Fruit fly (Drosophila melanogaster) whole organism, embryonic: ENCODE data around the gene drpr.

Source experiments
- Adf1 ChIP-seq: fragments of 200-800 bp; sonication (Bioruptor generic); IDR thresholded peaks from 2 replicates; pipeline ENCODE4 v1.3.6; 2022; ENCODE audit warnings: missing biosample characterization, missing genetic modification characterization
- Antp ChIP-seq: fragments of 200-800 bp; sonication (Bioruptor generic); optimal IDR thresholded peaks from 3 replicates; lab custom pipeline; 2016; ENCODE audit warnings: missing biosample characterization, missing genetic modification characterization
- Bgb ChIP-seq: fragments of 200-800 bp; sonication (Bioruptor generic); IDR thresholded peaks from 2 replicates; pipeline ENCODE4 v1.3.6; 2022; ENCODE audit warnings: missing biosample characterization, missing genetic modification characterization; ENCODE audit not compliant: partially characterized antibody
- CG10462 ChIP-seq: fragments of 200-800 bp; sonication (Bioruptor generic); optimal IDR thresholded peaks from 2 replicates; lab custom pipeline; 2016; ENCODE audit warnings: missing biosample characterization, missing genetic modification characterization
- CG11695 ChIP-seq: fragments of 200-800 bp; sonication (Bioruptor generic); IDR thresholded peaks from 3 replicates; pipeline ENCODE4 v1.3.6; 2022; ENCODE audit warnings: missing biosample characterization, missing genetic modification characterization
- CG12236 ChIP-seq: fragments of 200-800 bp; sonication (Bioruptor generic); optimal IDR thresholded peaks from 2 replicates; lab custom pipeline; 2016; ENCODE audit warnings: missing biosample characterization, missing genetic modification characterization
- CG14860 ChIP-seq: fragments of 200-800 bp; sonication (Bioruptor generic); IDR thresholded peaks from 3 replicates; pipeline ENCODE4 v1.3.6; 2022; ENCODE audit warnings: missing biosample characterization, missing genetic modification characterization; ENCODE audit not compliant: partially characterized antibody
- CG15479 ChIP-seq: fragments of 200-800 bp; sonication (Bioruptor generic); optimal IDR thresholded peaks from 3 replicates; lab custom pipeline; 2019; ENCODE audit warnings: missing biosample characterization, mild to moderate bottlenecking, missing genetic modification characterization, moderate library complexity
- CG15514 ChIP-seq: fragments of 200-800 bp; sonication (Bioruptor generic); optimal IDR thresholded peaks from 3 replicates; lab custom pipeline; 2017; ENCODE audit warnings: missing biosample characterization, missing genetic modification characterization, mild to moderate bottlenecking, moderate library complexity, missing genetic modification reagents
- CG15601 ChIP-seq: fragments of 200-800 bp; sonication (Bioruptor generic); optimal IDR thresholded peaks from 3 replicates; lab custom pipeline; 2019; ENCODE audit warnings: missing biosample characterization, mild to moderate bottlenecking, missing genetic modification characterization, moderate library complexity
- CG1602 ChIP-seq: fragments of 200-800 bp; sonication (Bioruptor generic); optimal IDR thresholded peaks from 3 replicates; lab custom pipeline; 2016; ENCODE audit warnings: missing biosample characterization, missing genetic modification characterization
- CG18262 ChIP-seq: fragments of 200-800 bp; optimal IDR thresholded peaks from 3 replicates; lab custom pipeline; 2019; ENCODE audit warnings: missing biosample characterization, mild to moderate bottlenecking, missing genetic modification characterization, moderate library complexity
- CG2875 ChIP-seq: fragments of 200-800 bp; sonication (Bioruptor generic); optimal IDR thresholded peaks from 2 replicates; lab custom pipeline; 2017; ENCODE audit warnings: missing biosample characterization, mild to moderate bottlenecking, missing genetic modification characterization, missing genetic modification reagents
- CG31365 ChIP-seq: fragments of 200-800 bp; sonication (Bioruptor generic); optimal IDR thresholded peaks from 2 replicates; lab custom pipeline; 2018; ENCODE audit warnings: missing biosample characterization, mild to moderate bottlenecking, missing genetic modification characterization
- CG31441 ChIP-seq: fragments of 200-800 bp; sonication (Bioruptor generic); IDR thresholded peaks from 2 replicates; pipeline ENCODE4 v1.3.6; 2022; ENCODE audit warnings: missing biosample characterization, missing genetic modification characterization
- CG33557 ChIP-seq: fragments of 200-800 bp; sonication (Bioruptor generic); optimal IDR thresholded peaks from 2 replicates; lab custom pipeline; 2019; ENCODE audit warnings: missing biosample characterization, mild to moderate bottlenecking, missing genetic modification characterization, moderate library complexity
- CG6765 ChIP-seq: fragments of 200-800 bp; sonication (Bioruptor generic); optimal IDR thresholded peaks from 3 replicates; lab custom pipeline; 2017; ENCODE audit warnings: missing biosample characterization, mild to moderate bottlenecking, missing genetic modification characterization
- CG6791 ChIP-seq: fragments of 200-800 bp; sonication (Bioruptor generic); IDR thresholded peaks from 3 replicates; pipeline ENCODE4 v1.3.6; 2022; ENCODE audit warnings: missing biosample characterization, missing genetic modification characterization; ENCODE audit not compliant: partially characterized antibody
- CG7357 ChIP-seq: fragments of 200-800 bp; sonication (Bioruptor generic); IDR thresholded peaks from 3 replicates; pipeline ENCODE4 v1.3.6; 2022; ENCODE audit warnings: missing biosample characterization, missing genetic modification characterization
- CG7372 ChIP-seq: fragments of 200-800 bp; sonication (Bioruptor generic); IDR thresholded peaks from 2 replicates; pipeline ENCODE4 v1.3.6; 2022; ENCODE audit warnings: missing biosample characterization, missing genetic modification characterization
- CG9437 ChIP-seq: fragments of 200-800 bp; sonication (Bioruptor generic); optimal IDR thresholded peaks from 2 replicates; lab custom pipeline; 2018; ENCODE audit warnings: missing biosample characterization, mild to moderate bottlenecking, missing genetic modification characterization
- CG9727 ChIP-seq: fragments of 200-800 bp; sonication (Bioruptor generic); optimal IDR thresholded peaks from 3 replicates; lab custom pipeline; 2017; ENCODE audit warnings: missing biosample characterization, mild to moderate bottlenecking, missing genetic modification characterization
- MBD-R2 ChIP-seq: fragments of 200-800 bp; sonication (Bioruptor generic); IDR thresholded peaks from 2 replicates; pipeline ENCODE4 v1.3.6; 2022; ENCODE audit warnings: missing biosample characterization, missing genetic modification characterization
- Med ChIP-seq: fragments of 200-800 bp; sonication (Bioruptor generic); peaks from one replicate; lab custom pipeline; 2016; ENCODE audit warnings: missing biosample characterization, missing genetic modification characterization, mild to moderate bottlenecking, inconsistent platforms, moderate library complexity
- Oli ChIP-seq: fragments of 200-800 bp; sonication (Bioruptor generic); optimal IDR thresholded peaks from 2 replicates; lab custom pipeline; 2018; ENCODE audit warnings: missing biosample characterization, mild to moderate bottlenecking, missing genetic modification characterization, moderate library complexity
- Side ChIP-seq: fragments of 200-800 bp; sonication (Bioruptor generic); optimal IDR thresholded peaks from 2 replicates; lab custom pipeline; 2016; ENCODE audit warnings: missing biosample characterization, missing genetic modification characterization
- Usf ChIP-seq: fragments of 200-800 bp; sonication (Bioruptor generic); optimal IDR thresholded peaks from 2 replicates; lab custom pipeline; 2017; ENCODE audit warnings: missing genotype, missing biosample characterization, missing genetic modification characterization
- Xbp1 ChIP-seq: fragments of 200-800 bp; sonication (Bioruptor generic); optimal IDR thresholded peaks from 3 replicates; lab custom pipeline; 2016; ENCODE audit warnings: missing biosample characterization, mild to moderate bottlenecking, missing genetic modification characterization
- amos ChIP-seq: fragments of 200-800 bp; sonication (Bioruptor generic); IDR thresholded peaks from 2 replicates; pipeline ENCODE4 v1.3.6; 2022; ENCODE audit warnings: missing biosample characterization, missing genetic modification characterization; ENCODE audit not compliant: partially characterized antibody
- dmrt11E ChIP-seq: fragments of 200-800 bp; sonication (Bioruptor generic); optimal IDR thresholded peaks from 3 replicates; lab custom pipeline; 2018; ENCODE audit warnings: missing biosample characterization, mild to moderate bottlenecking, missing genetic modification characterization, moderate library complexity
- fd102C ChIP-seq: fragments of 200-800 bp; sonication (Bioruptor generic); optimal IDR thresholded peaks from 2 replicates; lab custom pipeline; 2018; ENCODE audit warnings: missing biosample characterization, mild to moderate bottlenecking, missing genetic modification characterization, moderate library complexity
- fu2 ChIP-seq: fragments of 200-800 bp; sonication (Bioruptor generic); optimal IDR thresholded peaks from 2 replicates; lab custom pipeline; 2016; ENCODE audit warnings: missing biosample characterization, missing genetic modification characterization
- gsb ChIP-seq: fragments of 200-800 bp; sonication (Bioruptor generic); IDR thresholded peaks from 2 replicates; pipeline ENCODE4 v1.3.6; 2022; ENCODE audit warnings: missing biosample characterization, missing genetic modification characterization
- lola ChIP-seq, 3 experiments: fragments of >200 bp in 2 of 3; fragments of 200-800 bp in 1 of 3; sonication (Bioruptor generic) in 1 of 3; optimal IDR thresholded peaks; 2 replicates each; lab custom pipeline; 2017 to 2019; ENCODE audit warnings: missing biosample characterization in 3 of 3, missing genetic modification characterization in 3 of 3, mild to moderate bottlenecking in 1 of 3, moderate library complexity in 1 of 3
- mld ChIP-seq: fragments of 200-800 bp; sonication (Bioruptor generic); IDR thresholded peaks from 3 replicates; pipeline ENCODE4 v1.3.6; 2022; ENCODE audit warnings: missing biosample characterization, missing genetic modification characterization; ENCODE audit not compliant: partially characterized antibody
- nom ChIP-seq: fragments of 200-800 bp; sonication (Bioruptor generic); optimal IDR thresholded peaks from 2 replicates; lab custom pipeline; 2017; ENCODE audit warnings: missing biosample characterization, missing genetic modification characterization, mild to moderate bottlenecking, moderate library complexity, missing genetic modification reagents
- pho ChIP-seq: fragments of 200-800 bp; sonication (Bioruptor generic); optimal IDR thresholded peaks from 2 replicates; lab custom pipeline; 2016; ENCODE audit warnings: missing biosample characterization, missing genetic modification characterization
- seq ChIP-seq: fragments of 200-800 bp; sonication (Bioruptor generic); IDR thresholded peaks from 2 replicates; pipeline ENCODE4 v1.3.6; 2022; ENCODE audit warnings: missing biosample characterization, missing genetic modification characterization
- sna ChIP-seq: fragments of 200-800 bp; sonication (Bioruptor generic); IDR thresholded peaks from 2 replicates; pipeline ENCODE4 v1.3.6; 2022; ENCODE audit warnings: missing biosample characterization, missing genetic modification characterization; ENCODE audit not compliant: partially characterized antibody
- sqz ChIP-seq: fragments of 200-800 bp; sonication (Bioruptor generic); optimal IDR thresholded peaks from 3 replicates; lab custom pipeline; 2018; ENCODE audit warnings: missing biosample characterization, mild to moderate bottlenecking, missing genetic modification characterization
- tll ChIP-seq, 2 experiments: fragments of 200-800 bp in 1 of 2; fragments of >200 bp in 1 of 2; sonication (Bioruptor generic) in 1 of 2; optimal IDR thresholded peaks; 2 replicates each; lab custom pipeline; 2017 to 2019; ENCODE audit warnings: missing biosample characterization in 2 of 2, missing genetic modification characterization in 2 of 2, mild to moderate bottlenecking in 1 of 2, moderate library complexity in 1 of 2
- tna ChIP-seq: fragments of 200-800 bp; sonication (Bioruptor generic); IDR thresholded peaks from 2 replicates; pipeline ENCODE4 v1.3.6; 2022; ENCODE audit warnings: missing biosample characterization, missing genetic modification characterization; ENCODE audit not compliant: partially characterized antibody
- trh ChIP-seq: fragments of 200-800 bp; sonication (Bioruptor generic); optimal IDR thresholded peaks from 2 replicates; lab custom pipeline; 2016; ENCODE audit warnings: missing biosample characterization, missing genetic modification characterization
- z ChIP-seq: fragments of 200-800 bp; sonication (Bioruptor generic); IDR thresholded peaks from 3 replicates; pipeline ENCODE4 v1.3.6; 2022; ENCODE audit warnings: missing biosample characterization, missing genetic modification characterization
- zen ChIP-seq: fragments of 200-800 bp; sonication (Bioruptor generic); optimal IDR thresholded peaks from 3 replicates; lab custom pipeline; 2018; ENCODE audit warnings: missing biosample characterization, mild to moderate bottlenecking, missing genetic modification characterization, moderate library complexity
- zen2 ChIP-seq: fragments of 200-800 bp; sonication (Bioruptor generic); IDR thresholded peaks from 3 replicates; pipeline ENCODE4 v1.3.6; 2022; ENCODE audit warnings: missing biosample characterization, missing genetic modification characterization; ENCODE audit not compliant: partially characterized antibody

The drpr gene

DNA sequence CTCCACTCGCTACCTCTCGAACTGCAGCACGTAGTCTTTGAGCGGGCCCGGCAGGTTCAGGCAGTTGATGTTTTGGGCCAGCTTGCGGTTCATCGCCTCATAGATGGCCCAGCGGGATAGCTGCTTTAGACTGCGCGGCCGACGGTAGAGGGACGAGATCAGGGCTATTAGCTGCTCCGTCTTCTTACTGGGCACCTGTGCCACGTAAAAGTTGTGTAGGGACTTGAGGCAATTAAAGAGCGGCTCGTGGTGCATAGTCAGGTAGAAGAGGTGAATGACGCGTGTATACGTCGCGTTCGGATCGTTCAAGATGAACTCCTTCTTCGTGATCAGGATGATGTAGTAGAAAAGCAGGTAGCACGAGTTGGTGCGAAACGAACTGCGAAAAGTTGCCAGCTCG is 41.7 kb upstream of the drpr start:
- no peak for TF ChIP-seq sqz (GFP tag; lab: Kevin White, UChicago)
- TF ChIP-seq tll (GFP tag; optimal IDR thresholded peaks at IDR 0.05; lab: Kevin White, UChicago): no peak
- TF ChIP-seq Side (GFP tag; lab: Kevin White, UChicago): no peak
- no peak for TF ChIP-seq CG15601 (tag; lab: Kevin White, UChicago)
- TF ChIP-seq CG15479 (GFP tag; lab: Kevin White, UChicago): peak; percentile 84
- no peak for TF ChIP-seq nom (GFP tag; lab: Kevin White, UChicago)
- no peak for TF ChIP-seq fd102C (GFP tag; lab: Kevin White, UChicago)
- TF ChIP-seq zen (tag; lab: Kevin White, UChicago): peak; percentile 72
- TF ChIP-seq CG7372 (GFP tag; lab: Robert Waterston, UW): no peak
- no peak for TF ChIP-seq CG6765 (GFP tag; lab: Kevin White, UChicago)
- TF ChIP-seq CG1602 (GFP tag; lab: Kevin White, UChicago): no peak
- no peak for TF ChIP-seq z (GFP tag; lab: Robert Waterston, UW)
- TF ChIP-seq CG33557 (GFP tag; lab: Kevin White, UChicago): no peak
- TF ChIP-seq CG18262 (tag; lab: Kevin White, UChicago): no peak

DNA sequence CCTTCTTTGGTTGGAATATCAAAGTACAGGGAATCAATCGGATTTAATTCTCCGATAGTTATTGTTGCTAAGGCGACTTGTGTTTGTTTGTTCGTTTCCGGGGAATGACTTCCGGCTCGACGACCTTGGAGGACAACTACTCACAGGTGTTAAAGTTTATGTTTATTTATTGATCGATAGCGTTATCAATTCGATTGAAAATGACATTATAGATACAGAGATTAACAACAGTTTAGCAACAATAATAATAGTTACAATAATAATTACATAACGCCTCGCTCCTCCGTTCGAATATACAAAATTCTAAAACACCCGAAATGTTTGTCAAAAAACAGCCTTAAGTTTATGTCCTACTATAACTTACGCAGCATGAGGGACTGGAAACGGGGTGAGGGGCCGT is 40.8 kb upstream of the drpr start, which contains the start of gene Dhc62B:
Dhc62B (minus strand) TSS at position 101 of the 400 bp plus-strand sequence.
- TF ChIP-seq dmrt11E (tag; lab: Kevin White, UChicago) (no peak), Xbp1 (no peak), tna (no peak), Side (GFP tag; lab: Kevin White, UChicago) (no peak), Antp (GFP tag; lab: Kevin White, UChicago) (no peak), nom (GFP tag; lab: Kevin White, UChicago) (no peak), trh (GFP tag; lab: Kevin White, UChicago) (no peak)

DNA sequence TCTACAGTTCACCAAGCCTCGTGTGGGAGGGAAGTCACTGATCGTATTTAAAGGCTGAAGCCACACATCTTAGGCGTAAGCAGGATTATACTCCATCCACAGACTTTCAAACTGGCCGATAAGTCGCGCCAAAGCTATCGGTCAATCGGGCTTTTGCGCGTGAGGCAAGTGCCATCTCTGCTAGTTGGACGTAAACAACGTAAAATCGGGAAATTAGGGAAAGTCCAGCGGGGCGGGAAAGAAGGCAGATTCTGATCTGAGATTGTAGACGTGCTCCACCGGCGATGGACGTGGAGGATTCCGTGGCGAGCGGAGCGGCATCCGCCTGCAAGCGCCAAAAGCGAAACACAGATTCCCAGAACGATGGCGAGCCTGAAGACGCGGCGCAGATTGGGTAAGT is 25.2 kb upstream of the drpr start, which contains the start of gene CG8001:
CG8001 (plus strand) TSS at position 17 of the 400 bp plus-strand sequence.
- no peak for TF ChIP-seq CG7357 (GFP tag; lab: Robert Waterston, UW)
- no peak for TF ChIP-seq Adf1 (GFP tag; lab: Robert Waterston, UW)
- TF ChIP-seq CG9727: no peak
- peak; percentile 71 for TF ChIP-seq Bgb
- no peak for TF ChIP-seq gsb (GFP tag; lab: Robert Waterston, UW)
- TF ChIP-seq CG31441 (GFP tag; lab: Robert Waterston, UW): no peak
- no peak for TF ChIP-seq CG12236 (GFP tag; lab: Kevin White, UChicago)
- no peak for TF ChIP-seq Usf (GFP tag; lab: Kevin White, UChicago)
- peak; percentile 67 for TF ChIP-seq CG6791
- TF ChIP-seq Oli (tag; lab: Kevin White, UChicago): no peak
- peak; percentile 64; the same call in 1 of the 2 replicates for TF ChIP-seq amos (GFP tag; lab: Robert Waterston, UW)
- TF ChIP-seq lola (GFP tag; optimal IDR thresholded peaks at IDR 0.05; lab: Kevin White, UChicago): no peak
- TF ChIP-seq CG11695: no peak
- TF ChIP-seq mld (GFP tag; lab: Robert Waterston, UW): peak; percentile 62; the same call in 1 of the 3 replicates
- peak; percentile 98 for TF ChIP-seq CG9437 (GFP tag; lab: Kevin White, UChicago)
- TF ChIP-seq pho (GFP tag; lab: Kevin White, UChicago): no peak
- TF ChIP-seq tna: 0 out of 2 replicates have a peak, but pooled peaks have one; percentile 26
- peak; percentile 75 for TF ChIP-seq Med
- TF ChIP-seq seq (GFP tag; lab: Robert Waterston, UW): no peak
- TF ChIP-seq CG15514: peak; percentile 27
- TF ChIP-seq MBD-R2 (GFP tag; lab: Robert Waterston, UW): peak; percentile 91
- TF ChIP-seq CG14860 (GFP tag; lab: Robert Waterston, UW): 0 out of 3 replicates have a peak, but pooled peaks have one; percentile 37
- TF ChIP-seq CG2875 (GFP tag; lab: Kevin White, UChicago): no peak
- TF ChIP-seq CG10462: no peak
- no peak; the same call in none of the 3 replicates for TF ChIP-seq zen2 (GFP tag; lab: Robert Waterston, UW)
- TF ChIP-seq fu2: no peak
- TF ChIP-seq sna: peak; percentile 41; the same call in 1 of the 2 replicates
- no peak for TF ChIP-seq CG31365 (tag; lab: Kevin White, UChicago)
